Worm (Caenorhabditis elegans): ENCODE data around the gene dos-1.

ce11 chrIII:9115745-9116144 is 12.0 kb downstream of the dos-1 start:
- no peak for TF ChIP-seq dox-1 (GFP tag; IDR thresholded peaks at IDR 0.05)
- TF ChIP-seq athp-1 (tag; optimal IDR thresholded peaks at IDR 0.05): no peak
- TF ChIP-seq sea-2 (GFP tag; IDR thresholded peaks at IDR 0.05): no peak
- no peak for TF ChIP-seq F57A8.1 (GFP tag; optimal IDR thresholded peaks at IDR 0.05)
- no peak for TF ChIP-seq T26A5.8 (tag; optimal IDR thresholded peaks at IDR 0.05)
- no peak for TF ChIP-seq unc-130 (GFP tag; optimal IDR thresholded peaks at IDR 0.05)
- TF ChIP-seq lin-35 (GFP tag; optimal IDR thresholded peaks at IDR 0.05): no peak
- no peak for TF ChIP-seq C17E4.6 (GFP tag; IDR thresholded peaks at IDR 0.05)
- TF ChIP-seq him-1 (tag; optimal IDR thresholded peaks at IDR 0.05): no peak
- no peak for TF ChIP-seq snpc-1.3 (tag; optimal IDR thresholded peaks at IDR 0.05; ENCODE audit: insufficient read depth)
- TF ChIP-seq nhr-27 (tag; optimal IDR thresholded peaks at IDR 0.05): no peak
- TF ChIP-seq unc-62 (GFP tag; optimal IDR thresholded peaks at IDR 0.05): no peak
- no peak for TF ChIP-seq F49E8.2 (tag; optimal IDR thresholded peaks at IDR 0.05; ENCODE audit: insufficient read depth)
- TF ChIP-seq pha-4 (tag; optimal IDR thresholded peaks at IDR 0.05): no peak

Measured in whole organism, young adult.